Fruit fly (Drosophila melanogaster): Measurements from ENCODE around the gene tim.

Gene tim

dm6 chr2L:3475948-3476347, 32.0 kb downstream of the tim start (continued):
- TF ChIP-seq CG2129 (GFP tag; IDR thresholded peaks at IDR 0.05; ENCODE audit: partially characterized antibody) (no peak), CG42726 (GFP tag; IDR thresholded peaks at IDR 0.05; ENCODE audit: partially characterized antibody) (no peak), CG8924 (tag; optimal IDR thresholded peaks at IDR 0.05) (peak; percentile 53), lola (GFP tag; optimal IDR thresholded peaks at IDR 0.05) (peak in 1 of 3 experiments; percentile 7), Dip2 (GFP tag; IDR thresholded peaks at IDR 0.05) (no peak), Vsx1 (GFP tag; optimal IDR thresholded peaks at IDR 0.05) (peak; percentile 10), mirr (GFP tag; optimal IDR thresholded peaks at IDR 0.05) (no peak), bigmax (GFP tag; optimal IDR thresholded peaks at IDR 0.05) (no peak), Sry-δ (GFP tag; optimal IDR thresholded peaks at IDR 0.05) (no peak), CG9932 (GFP tag; IDR thresholded peaks at IDR 0.05) (peak; percentile 65), Dip3 (GFP tag; optimal IDR thresholded peaks at IDR 0.05) (peak; percentile 48), oc (tag; optimal IDR thresholded peaks at IDR 0.05) (no peak), CG4328 (GFP tag; optimal IDR thresholded peaks at IDR 0.05) (no peak), z (GFP tag; IDR thresholded peaks at IDR 0.05) (no peak), CG17802 (tag; optimal IDR thresholded peaks at IDR 0.05) (no peak), CG6683 (GFP tag; optimal IDR thresholded peaks at IDR 0.05) (peak; percentile 15), exex (tag; optimal IDR thresholded peaks at IDR 0.05) (peak; percentile 25), ap (GFP tag; IDR thresholded peaks at IDR 0.05) (no peak), jumu (GFP tag; optimal IDR thresholded peaks at IDR 0.05) (peak; percentile 5), CG8290 (GFP tag; optimal IDR thresholded peaks at IDR 0.05) (no peak), CG8290 (tag; optimal IDR thresholded peaks at IDR 0.05) (peak in 1 of 2 experiments; percentile 35), D19B (GFP tag; optimal IDR thresholded peaks at IDR 0.05) (peak; percentile 51), tgo (GFP tag; IDR thresholded peaks at IDR 0.05) (peak; percentile 73; the same call in 2 of the 3 replicates), Sry-β (GFP tag; optimal IDR thresholded peaks at IDR 0.05) (no peak), tin (GFP tag; optimal IDR thresholded peaks at IDR 0.05) (peak; percentile 72), ssp (GFP tag; IDR thresholded peaks at IDR 0.05) (0 out of 2 replicates have a peak, but pooled peaks have one; percentile 25), CG3726 (GFP tag; IDR thresholded peaks at IDR 0.05) (0 out of 3 replicates have a peak, but pooled peaks have one; percentile 18), maf-S (GFP tag; optimal IDR thresholded peaks at IDR 0.05) (peak; percentile 27), CG17361 (GFP tag; IDR thresholded peaks at IDR 0.05) (peak; percentile 72; the same call in 2 of the 3 replicates), pho (GFP tag; optimal IDR thresholded peaks at IDR 0.05) (peak; percentile 44), esg (GFP tag; conservative IDR thresholded peaks at IDR 0.05) (peak; percentile 59), Fer3 (tag; optimal IDR thresholded peaks at IDR 0.05) (peak; percentile 52), CG13424 (tag; optimal IDR thresholded peaks at IDR 0.05) (peak; percentile 66), CG15073 (GFP tag; optimal IDR thresholded peaks at IDR 0.05) (no peak)

dm6 chr2L:3475168-3475567, 32.8 kb downstream of the tim start:
- TF ChIP-seq CG3163 (GFP tag; optimal IDR thresholded peaks at IDR 0.05) = no peak
- TF ChIP-seq D19A (tag; optimal IDR thresholded peaks at IDR 0.05) = peak; percentile 30
- TF ChIP-seq stwl (tag; optimal IDR thresholded peaks at IDR 0.05) = no peak
- TF ChIP-seq caup (GFP tag; optimal IDR thresholded peaks at IDR 0.05; ENCODE audit: severe bottlenecking) = no peak
- TF ChIP-seq CG16815 (GFP tag; optimal IDR thresholded peaks at IDR 0.05) = no peak

dm6 chr2L:3472242-3472641, 35.7 kb downstream of the tim start, which contains the start of gene Pgant4:
Gene Pgant4, plus strand, starts transcription at chr2L:3472603.
- TF ChIP-seq Drgx (GFP tag; IDR thresholded peaks at IDR 0.05) (no peak), da (GFP tag; optimal IDR thresholded peaks at IDR 0.05) (no peak), ac (GFP tag; optimal IDR thresholded peaks at IDR 0.05) (no peak), CG1832 (GFP tag; optimal IDR thresholded peaks at IDR 0.05) (no peak), bowl (GFP tag; IDR thresholded peaks at IDR 0.05) (no peak), CG4854 (GFP tag; optimal IDR thresholded peaks at IDR 0.05) (peak; percentile 26), Adf1 (GFP tag; IDR thresholded peaks at IDR 0.05) (no peak; the same call in 1 of the 2 replicates), kni (GFP tag; optimal IDR thresholded peaks at IDR 0.05) (no peak), CG11504 (tag; optimal IDR thresholded peaks at IDR 0.05) (no peak), CG33557 (GFP tag; optimal IDR thresholded peaks at IDR 0.05) (no peak), vnd (GFP tag; IDR thresholded peaks at IDR 0.05; ENCODE audit: partially characterized antibody) (no peak)
